Fruit fly (Drosophila melanogaster) whole organism, pupa: Measurements from ENCODE around the gene Shab.

Experiments
- CG14655 ChIP-seq: fragments of 200-800 bp; sonication (Bioruptor generic); optimal IDR thresholded peaks from 3 replicates; lab custom pipeline; 2017; ENCODE audit warnings: mild to moderate bottlenecking, missing biosample characterization, missing genetic modification reagents, missing genetic modification characterization
- CG32121 ChIP-seq: fragments of 200-800 bp; sonication (Bioruptor generic); IDR thresholded peaks from 2 replicates; pipeline ENCODE4 v1.3.6; 2022; ENCODE audit warnings: missing biosample characterization, missing genetic modification characterization
- CG34367 ChIP-seq: fragments of 200-800 bp; sonication (Bioruptor generic); optimal IDR thresholded peaks from 2 replicates; lab custom pipeline; 2018; ENCODE audit warnings: missing biosample characterization, mild to moderate bottlenecking, missing genetic modification characterization
- CG8301 ChIP-seq: fragments of 200-800 bp; sonication (Bioruptor generic); optimal IDR thresholded peaks from 2 replicates; lab custom pipeline; 2018; ENCODE audit warnings: missing biosample characterization, mild to moderate bottlenecking, missing genetic modification characterization
- D1 ChIP-seq: fragments of 200-800 bp; sonication (Bioruptor generic); optimal IDR thresholded peaks from 2 replicates; lab custom pipeline; 2018; ENCODE audit warnings: missing biosample characterization, mild to moderate bottlenecking, missing genetic modification characterization, moderate library complexity
- EcR ChIP-seq: fragments of 200-800 bp; sonication (Bioruptor generic); optimal IDR thresholded peaks from 3 replicates; lab custom pipeline; 2019; ENCODE audit warnings: missing biosample characterization, missing genetic modification characterization, mild to moderate bottlenecking, moderate library complexity, missing genetic modification reagents
- Pif1A ChIP-seq: fragments of 200-800 bp; sonication (Bioruptor generic); optimal IDR thresholded peaks from 3 replicates; lab custom pipeline; 2016; ENCODE audit warnings: missing biosample characterization, missing genetic modification characterization
- Pif1B ChIP-seq: fragments of 200-800 bp; sonication (Bioruptor generic); optimal IDR thresholded peaks from 3 replicates; lab custom pipeline; 2016; ENCODE audit warnings: missing biosample characterization, missing genetic modification characterization
- Snoo ChIP-seq: fragments of 200-800 bp; sonication (Bioruptor generic); optimal IDR thresholded peaks from 3 replicates; lab custom pipeline; 2017; ENCODE audit warnings: missing biosample characterization, mild to moderate bottlenecking, missing genetic modification characterization, inconsistent platforms
- fd96Ca ChIP-seq: fragments of 200-800 bp; sonication (Bioruptor generic); IDR thresholded peaks from 3 replicates; pipeline ENCODE4 v1.3.6; 2022; ENCODE audit warnings: missing biosample characterization, missing genetic modification characterization
- gl ChIP-seq: fragments of 200-800 bp; sonication (Bioruptor generic); optimal IDR thresholded peaks from 2 replicates; lab custom pipeline; 2018; ENCODE audit warnings: missing biosample characterization, mild to moderate bottlenecking, missing genetic modification characterization

DNA sequence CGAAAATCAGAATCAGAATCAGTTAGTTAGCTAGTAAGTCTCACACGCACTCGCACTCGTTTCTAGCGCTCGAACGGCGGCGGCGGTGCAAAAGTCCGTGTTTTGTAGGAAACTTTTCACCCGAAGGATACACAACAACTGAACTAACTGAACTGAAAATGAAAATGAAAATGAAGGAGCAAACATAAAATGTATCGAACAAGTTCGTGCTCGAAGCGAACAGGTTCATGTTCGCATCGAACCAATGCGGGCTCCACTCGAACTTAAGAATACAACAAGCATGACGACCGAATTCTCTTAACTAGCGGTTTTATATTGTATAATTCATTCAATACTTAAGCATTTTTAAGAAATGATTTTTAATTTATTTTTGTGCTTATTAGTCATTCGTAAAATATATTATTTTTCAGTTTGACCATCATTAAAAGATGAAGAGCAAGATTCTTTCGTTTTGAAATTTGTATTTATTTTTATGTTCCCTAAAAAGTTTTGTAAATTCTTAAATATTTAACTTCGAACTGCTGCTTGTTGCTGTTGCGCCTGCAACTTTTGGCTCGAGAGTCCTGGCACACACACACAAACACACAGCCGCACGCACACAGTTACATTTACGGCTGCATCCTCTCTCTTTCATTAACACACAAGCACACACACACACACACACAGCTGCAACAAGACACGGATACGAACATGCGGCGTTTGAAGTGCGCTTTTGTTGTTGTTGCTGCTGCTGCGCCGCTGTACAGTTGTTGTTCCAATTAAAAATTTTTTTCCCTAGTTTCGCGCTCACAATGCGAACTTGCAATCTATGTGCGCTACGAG lies 15.6 kb upstream of the Shab start, which contains the start of gene Tet:
- no peak for TF ChIP-seq D1 (tag; lab: Kevin White, UChicago)
- TF ChIP-seq gl (tag; lab: Kevin White, UChicago): no peak
- no peak for TF ChIP-seq EcR (GFP tag; lab: Kevin White, UChicago)
- TF ChIP-seq fd96Ca: no peak
- TF ChIP-seq Snoo (tag; lab: Kevin White, UChicago): no peak
- TF ChIP-seq CG14655 (GFP tag; lab: Kevin White, UChicago): no peak
- TF ChIP-seq CG32121 (GFP tag; lab: Robert Waterston, UW): no peak
- no peak for TF ChIP-seq CG34367 (tag; lab: Kevin White, UChicago)
- TF ChIP-seq Pif1A: no peak
- TF ChIP-seq CG8301 (tag; lab: Kevin White, UChicago): no peak
- no peak for TF ChIP-seq Pif1B
